Worm (Caenorhabditis elegans) whole organism, L2 larva: ENCODE measurements around the gene ctr-9.

Source experiments
- R02D3.7 ChIP-seq: fragments of 150-350 bp; optimal IDR thresholded peaks from 2 replicates; lab custom pipeline; 2014; ENCODE audit warnings: missing biosample characterization, missing genetic modification characterization
- aly-2 ChIP-seq: fragments of 150-350 bp; optimal IDR thresholded peaks from 2 replicates; lab custom pipeline; 2014; ENCODE audit warnings: missing biosample characterization, missing genetic modification characterization
- ceh-82 ChIP-seq: fragments of 150-350 bp; optimal IDR thresholded peaks from 2 replicates; lab custom pipeline; 2014; ENCODE audit warnings: missing biosample characterization, missing genetic modification characterization
- egl-27 ChIP-seq: sonication (generic microtip); optimal IDR thresholded peaks from 3 replicates; lab custom pipeline; 2017; ENCODE audit warnings: missing biosample characterization, missing genetic modification reagents, missing genetic modification characterization
- elt-1 ChIP-seq: fragments of 150-350 bp; optimal IDR thresholded peaks from 2 replicates; lab custom pipeline; 2014; ENCODE audit warnings: missing biosample characterization, missing genetic modification characterization
- lsy-2 ChIP-seq, 2 experiments: fragments of 150-350 bp in 1 of 2; sonication (generic microtip) in 1 of 2; optimal IDR thresholded peaks; 2 replicates each; lab custom pipeline; 2014 to 2017; ENCODE audit warnings: missing biosample characterization in 2 of 2, missing genetic modification characterization in 2 of 2
- nhr-10 ChIP-seq: sonication (generic microtip); optimal IDR thresholded peaks from 2 replicates; lab custom pipeline; 2017; ENCODE audit warnings: missing biosample characterization, missing genetic modification characterization
- nhr-25 ChIP-seq: fragments of 150-350 bp; sonication (generic microtip); optimal IDR thresholded peaks from 3 replicates; lab custom pipeline; 2014; ENCODE audit warnings: missing biosample characterization, missing genetic modification characterization
- nhr-6 ChIP-seq: fragments of 150-350 bp; optimal IDR thresholded peaks from 2 replicates; lab custom pipeline; 2014; ENCODE audit warnings: missing biosample characterization, missing genetic modification characterization
- skn-1 ChIP-seq: sonication (generic microtip); optimal IDR thresholded peaks from 2 replicates; lab custom pipeline; 2017; ENCODE audit warnings: missing biosample characterization, missing genetic modification characterization
- unc-39 ChIP-seq: fragments of 150-350 bp; optimal IDR thresholded peaks from 2 replicates; lab custom pipeline; 2014; ENCODE audit warnings: missing biosample characterization, missing genetic modification characterization
- unc-62 ChIP-seq: fragments of 150-350 bp; optimal IDR thresholded peaks from 2 replicates; lab custom pipeline; 2014; ENCODE audit warnings: missing biosample characterization, missing genetic modification reagents, missing genetic modification characterization
- ztf-4 ChIP-seq: fragments of 150-350 bp; optimal IDR thresholded peaks from 2 replicates; lab custom pipeline; 2014; ENCODE audit warnings: missing biosample characterization, missing genetic modification characterization

ce11 chrIII:9502155-9502714, 11.0 kb downstream of the ctr-9 start:
- TF ChIP-seq skn-1 (tag; lab: Kevin White, UChicago), result no peak
- TF ChIP-seq ztf-4 (tag; lab: Kevin White, UChicago), result no peak
- no peak for TF ChIP-seq R02D3.7 (tag; lab: Kevin White, UChicago)
- TF ChIP-seq egl-27 (tag; lab: Kevin White, UChicago), result no peak
- TF ChIP-seq elt-1 (tag; lab: Kevin White, UChicago), result no peak
- no peak for TF ChIP-seq aly-2 (tag; lab: Kevin White, UChicago)
- TF ChIP-seq ceh-82 (tag; lab: Kevin White, UChicago), result no peak
- no peak for TF ChIP-seq unc-39
- TF ChIP-seq nhr-25, result no peak
- peak in 1 of 2 experiments; percentile 35 for TF ChIP-seq lsy-2 (tag; optimal IDR thresholded peaks at IDR 0.05; lab: Kevin White, UChicago)
- no peak for TF ChIP-seq unc-62 (GFP tag; lab: Kevin White, UChicago)
- no peak for TF ChIP-seq nhr-10 (tag; lab: Kevin White, UChicago)
- no peak for TF ChIP-seq nhr-6 (tag; lab: Kevin White, UChicago)
